Fruit fly (Drosophila melanogaster) whole organism: ENCODE results near the gene CG31974.

Experiments used
- CG8478 ChIP-seq: fragments of >200 bp; optimal IDR thresholded peaks from 2 replicates; lab custom pipeline; 2018; ENCODE audit warnings: inconsistent platforms
- Dll ChIP-seq: fragments of >200 bp; optimal IDR thresholded peaks from 2 replicates; lab custom pipeline; 2017
- EcR ChIP-seq, 2 experiments: fragments of >200 bp; optimal IDR thresholded peaks; 2 replicates each; lab custom pipeline; 2017; ENCODE audit warnings: missing biosample characterization in 2 of 2, missing genetic modification characterization in 2 of 2, missing genetic modification reagents in 2 of 2
- pan ChIP-seq: fragments of >200 bp; optimal IDR thresholded peaks from 2 replicates; lab custom pipeline; 2017
- psq ChIP-seq: fragments of >200 bp; optimal IDR thresholded peaks from 2 replicates; lab custom pipeline; 2017
- usp ChIP-seq: fragments of >200 bp; optimal IDR thresholded peaks from 2 replicates; lab custom pipeline; 2017; ENCODE audit warnings: missing biosample characterization, missing genetic modification characterization, mixed read lengths

- TF ChIP-seq pan (lab: Kevin White, UChicago) (no peak), CG8478 (lab: Kevin White, UChicago) (no peak), usp (GFP tag; lab: Kevin White, UChicago) (no peak), EcR (GFP tag; optimal IDR thresholded peaks at IDR 0.05; lab: Kevin White, UChicago) (no peak), psq (no peak), Dll (lab: Kevin White, UChicago) (no peak)
Observed at dm6 chr2L:102161-102761, 40.6 kb downstream of the CG31974 start, which contains the start of gene Creld.
